Fruit fly (Drosophila melanogaster) whole organism, prepupa: ENCODE data around the gene snky.

Experiments used
- CG16779 ChIP-seq: fragments of 200-800 bp; sonication (Bioruptor generic); optimal IDR thresholded peaks from 3 replicates; lab custom pipeline; 2017; ENCODE audit warnings: missing biosample characterization, mild to moderate bottlenecking, missing genetic modification characterization
- CG31627 ChIP-seq: fragments of 200-800 bp; sonication (Bioruptor generic); optimal IDR thresholded peaks from 3 replicates; lab custom pipeline; 2016; ENCODE audit warnings: missing biosample characterization, missing genetic modification characterization
- CG3919 ChIP-seq: fragments of 200-800 bp; sonication (Bioruptor generic); optimal IDR thresholded peaks from 3 replicates; lab custom pipeline; 2016; ENCODE audit warnings: missing biosample characterization, missing genetic modification characterization
- CG6854 ChIP-seq: fragments of 200-800 bp; sonication (Bioruptor generic); optimal IDR thresholded peaks from 2 replicates; lab custom pipeline; 2017; ENCODE audit warnings: missing biosample characterization, mild to moderate bottlenecking, missing genetic modification characterization
- CG8632 ChIP-seq: fragments of 200-800 bp; sonication (Bioruptor generic); optimal IDR thresholded peaks from 3 replicates; lab custom pipeline; 2016; ENCODE audit warnings: missing biosample characterization, missing genetic modification characterization
- Lpt ChIP-seq: fragments of 200-800 bp; sonication (Bioruptor generic); optimal IDR thresholded peaks from 3 replicates; lab custom pipeline; 2016; ENCODE audit warnings: missing biosample characterization, missing genetic modification characterization
- Smox ChIP-seq: fragments of 200-800 bp; sonication (Bioruptor generic); optimal IDR thresholded peaks from 3 replicates; lab custom pipeline; 2016; ENCODE audit warnings: missing biosample characterization, missing genetic modification characterization
- Sox102F ChIP-seq: fragments of 200-800 bp; sonication (Bioruptor generic); optimal IDR thresholded peaks from 2 replicates; lab custom pipeline; 2016; ENCODE audit warnings: missing biosample characterization, mild to moderate bottlenecking, missing genetic modification characterization
- esn ChIP-seq: fragments of 200-800 bp; sonication (Bioruptor generic); optimal IDR thresholded peaks from 2 replicates; lab custom pipeline; 2016; ENCODE audit warnings: missing biosample characterization, mild to moderate bottlenecking, missing genetic modification characterization, moderate library complexity

dm6 chr3L:13155276-13155675 is 19.0 kb upstream of the snky start:
- no peak for TF ChIP-seq CG8632 (GFP tag; lab: Kevin White, UChicago)
- TF ChIP-seq Sox102F (GFP tag; lab: Kevin White, UChicago), result no peak
- TF ChIP-seq CG3919, result no peak
- TF ChIP-seq esn (GFP tag; lab: Kevin White, UChicago), result no peak
- no peak for TF ChIP-seq CG31627 (GFP tag; lab: Kevin White, UChicago)
- TF ChIP-seq Smox (GFP tag; lab: Kevin White, UChicago), result no peak
- TF ChIP-seq CG6854 (GFP tag; lab: Kevin White, UChicago), result no peak
- no peak for TF ChIP-seq Lpt (GFP tag; lab: Kevin White, UChicago)
- no peak for TF ChIP-seq CG16779 (tag; lab: Kevin White, UChicago)
